Worm (Caenorhabditis elegans): Measurements from ENCODE around the gene lsm-1.

ce11 chrII:11111107-11111506 is 15.6 kb upstream of the lsm-1 start, which contains the start of gene glb-4:
- no peak for TF ChIP-seq lsy-2 (tag; optimal IDR thresholded peaks at IDR 0.05)
- TF ChIP-seq nhr-77 (tag; optimal IDR thresholded peaks at IDR 0.05): no peak
- no peak for TF ChIP-seq ZK546.5 (tag; optimal IDR thresholded peaks at IDR 0.05)
- TF ChIP-seq ztf-4 (tag; optimal IDR thresholded peaks at IDR 0.05): no peak
- no peak for TF ChIP-seq elt-3 (tag; optimal IDR thresholded peaks at IDR 0.05)
- no peak for TF ChIP-seq F13H6.1 (tag; optimal IDR thresholded peaks at IDR 0.05)
- no peak for TF ChIP-seq zag-1 (tag; optimal IDR thresholded peaks at IDR 0.05)
- no peak for TF ChIP-seq sma-3 (GFP tag; optimal IDR thresholded peaks at IDR 0.05)
- TF ChIP-seq nhr-11 (tag; optimal IDR thresholded peaks at IDR 0.05): no peak
- no peak for TF ChIP-seq ceh-16 (tag; optimal IDR thresholded peaks at IDR 0.05)
- TF ChIP-seq ama-1 (optimal IDR thresholded peaks at IDR 0.05): no peak
